Worm (Caenorhabditis elegans) whole organism, L3 larva: ENCODE results near the gene C54F6.5.

Source experiments
- R02D3.7 ChIP-seq: fragments of 150-350 bp; optimal IDR thresholded peaks from 2 replicates; lab custom pipeline; 2014; ENCODE audit warnings: missing biosample characterization, missing genetic modification characterization
- ZK546.5 ChIP-seq: sonication (generic microtip); optimal IDR thresholded peaks from 2 replicates; lab custom pipeline; 2017; ENCODE audit warnings: missing biosample characterization, missing genetic modification characterization
- aly-2 ChIP-seq: fragments of 150-350 bp; optimal IDR thresholded peaks from 2 replicates; lab custom pipeline; 2014; ENCODE audit warnings: missing biosample characterization, missing genetic modification characterization
- ama-1 ChIP-seq: fragments of 150-350 bp; optimal IDR thresholded peaks from 2 replicates; lab custom pipeline; 2018
- ceh-16 ChIP-seq: sonication (generic microtip); optimal IDR thresholded peaks from 2 replicates; lab custom pipeline; 2017; ENCODE audit warnings: missing biosample characterization, missing genetic modification characterization
- ceh-28 ChIP-seq: fragments of 150-350 bp; optimal IDR thresholded peaks from 2 replicates; lab custom pipeline; 2014; ENCODE audit warnings: missing biosample characterization, missing genetic modification reagents, missing genetic modification characterization
- ceh-82 ChIP-seq: fragments of 150-350 bp; optimal IDR thresholded peaks from 2 replicates; lab custom pipeline; 2014; ENCODE audit warnings: missing biosample characterization, missing genetic modification characterization
- ceh-9 ChIP-seq: sonication (generic microtip); optimal IDR thresholded peaks from 2 replicates; lab custom pipeline; 2018; ENCODE audit warnings: missing biosample characterization, missing genetic modification characterization
- daf-12 ChIP-seq: fragments of 150-350 bp; optimal IDR thresholded peaks from 2 replicates; lab custom pipeline; 2014; ENCODE audit warnings: missing biosample characterization, missing genetic modification reagents, missing genetic modification characterization
- egl-27 ChIP-seq: sonication (generic microtip); optimal IDR thresholded peaks from 4 replicates; lab custom pipeline; 2017; ENCODE audit warnings: missing biosample characterization, missing genetic modification reagents, missing genetic modification characterization
- egl-5 ChIP-seq: fragments of 150-350 bp; optimal IDR thresholded peaks from 2 replicates; lab custom pipeline; 2017; ENCODE audit warnings: missing biosample characterization, missing genetic modification reagents, missing genetic modification characterization, inconsistent platforms
- elt-1 ChIP-seq: fragments of 150-350 bp; optimal IDR thresholded peaks from 2 replicates; lab custom pipeline; 2014; ENCODE audit warnings: missing biosample characterization, missing genetic modification characterization
- elt-2 ChIP-seq: sonication (generic microtip); optimal IDR thresholded peaks from 2 replicates; lab custom pipeline; 2016; ENCODE audit warnings: missing genetic modification reagents, mild to moderate bottlenecking, missing genetic modification characterization, missing compliant biosample characterization
- eor-1 ChIP-seq, 2 experiments: fragments of 150-350 bp; optimal IDR thresholded peaks; 2 replicates each; lab custom pipeline; 2014 to 2018; ENCODE audit warnings: missing biosample characterization in 2 of 2, missing genetic modification characterization in 2 of 2
- fkh-10 ChIP-seq: sonication (generic microtip); optimal IDR thresholded peaks from 2 replicates; lab custom pipeline; 2017; ENCODE audit warnings: missing biosample characterization, missing genetic modification reagents, missing genetic modification characterization
- fkh-2 ChIP-seq: fragments of 150-350 bp; optimal IDR thresholded peaks from 2 replicates; lab custom pipeline; 2014; ENCODE audit warnings: missing biosample characterization, missing genetic modification reagents, missing genetic modification characterization
- fos-1 ChIP-seq: fragments of 150-350 bp; optimal IDR thresholded peaks from 2 replicates; lab custom pipeline; 2014; ENCODE audit warnings: missing biosample characterization, missing genetic modification characterization
- hmg-11 ChIP-seq: sonication (generic microtip); optimal IDR thresholded peaks from 2 replicates; lab custom pipeline; 2016; ENCODE audit warnings: missing genetic modification characterization, missing compliant biosample characterization
- jun-1 ChIP-seq: fragments of 150-350 bp; optimal IDR thresholded peaks from 2 replicates; lab custom pipeline; 2014; ENCODE audit warnings: missing biosample characterization, missing genetic modification reagents, missing genetic modification characterization
- lin-15B ChIP-seq: fragments of 150-350 bp; optimal IDR thresholded peaks from 2 replicates; lab custom pipeline; 2014; ENCODE audit warnings: missing biosample characterization, missing genetic modification characterization
- lsy-12 ChIP-seq: sonication (generic microtip); optimal IDR thresholded peaks from 2 replicates; lab custom pipeline; 2016; ENCODE audit warnings: mild to moderate bottlenecking, missing genetic modification characterization, missing compliant biosample characterization
- mdl-1 ChIP-seq: fragments of 150-350 bp; optimal IDR thresholded peaks from 2 replicates; lab custom pipeline; 2014; ENCODE audit warnings: missing biosample characterization, missing genetic modification characterization
- mml-1 ChIP-seq: fragments of 150-350 bp; sonication (generic microtip); optimal IDR thresholded peaks from 3 replicates; lab custom pipeline; 2014; ENCODE audit warnings: missing biosample characterization, missing genetic modification characterization
- nfya-1 ChIP-seq: sonication (generic microtip); optimal IDR thresholded peaks from 2 replicates; lab custom pipeline; 2017; ENCODE audit warnings: missing genetic modification characterization, mild to moderate bottlenecking, missing compliant biosample characterization, antibody characterized with exemption, moderate library complexity; ENCODE audit not compliant: insufficient read depth
- nhr-12 ChIP-seq: fragments of 150-350 bp; optimal IDR thresholded peaks from 2 replicates; lab custom pipeline; 2014; ENCODE audit warnings: missing biosample characterization, missing genetic modification characterization
- nhr-23 ChIP-seq: fragments of 150-350 bp; optimal IDR thresholded peaks from 2 replicates; lab custom pipeline; 2014; ENCODE audit warnings: missing biosample characterization, missing genetic modification reagents, missing genetic modification characterization
- nhr-237 ChIP-seq: fragments of 150-350 bp; optimal IDR thresholded peaks from 2 replicates; lab custom pipeline; 2014; ENCODE audit warnings: missing biosample characterization, missing genetic modification characterization
- nhr-28 ChIP-seq: fragments of 150-350 bp; optimal IDR thresholded peaks from 2 replicates; lab custom pipeline; 2014; ENCODE audit warnings: missing biosample characterization, missing genetic modification characterization
- nhr-43 ChIP-seq: sonication (generic microtip); optimal IDR thresholded peaks from 2 replicates; lab custom pipeline; 2016; ENCODE audit warnings: mild to moderate bottlenecking, missing genetic modification characterization, missing compliant biosample characterization; ENCODE audit not compliant: poor library complexity, severe bottlenecking
- nhr-67 ChIP-seq: fragments of 150-350 bp; optimal IDR thresholded peaks from 2 replicates; lab custom pipeline; 2014; ENCODE audit warnings: missing biosample characterization, missing genetic modification characterization
- nhr-76 ChIP-seq: fragments of 150-350 bp; sonication (generic microtip); optimal IDR thresholded peaks from 5 replicates; lab custom pipeline; 2014; ENCODE audit warnings: missing biosample characterization, missing genetic modification characterization
- pqm-1 ChIP-seq: fragments of 150-350 bp; optimal IDR thresholded peaks from 2 replicates; lab custom pipeline; 2017; ENCODE audit warnings: missing biosample characterization, missing genetic modification characterization, inconsistent platforms
- sea-2 ChIP-seq: fragments of 150-350 bp; sonication (generic microtip); optimal IDR thresholded peaks from 4 replicates; lab custom pipeline; 2014; ENCODE audit warnings: missing biosample characterization, missing genetic modification reagents, missing genetic modification characterization
- snpc-4 ChIP-seq: fragments of 150-350 bp; optimal IDR thresholded peaks from 2 replicates; lab custom pipeline; 2014; ENCODE audit warnings: missing biosample characterization, missing genetic modification characterization
- tbx-2 ChIP-seq: sonication (generic microtip); optimal IDR thresholded peaks from 2 replicates; lab custom pipeline; 2016; ENCODE audit warnings: mild to moderate bottlenecking, missing genetic modification characterization, missing compliant biosample characterization
- unc-39 ChIP-seq: sonication (generic microtip); optimal IDR thresholded peaks from 4 replicates; lab custom pipeline; 2017; ENCODE audit warnings: missing biosample characterization, missing genetic modification characterization
- unc-62 ChIP-seq: fragments of 150-350 bp; sonication (generic microtip); optimal IDR thresholded peaks from 4 replicates; lab custom pipeline; 2014; ENCODE audit warnings: missing biosample characterization, missing genetic modification reagents, missing genetic modification characterization
- zag-1 ChIP-seq: fragments of 150-350 bp; optimal IDR thresholded peaks from 2 replicates; lab custom pipeline; 2014; ENCODE audit warnings: missing biosample characterization, missing genetic modification characterization
- ztf-11 ChIP-seq: fragments of 150-350 bp; optimal IDR thresholded peaks from 2 replicates; lab custom pipeline; 2014; ENCODE audit warnings: missing biosample characterization, missing genetic modification characterization

C54F6.5 gene

ce11 chrV:7523392-7523791 lies 5.5 kb upstream of the C54F6.5 start, which contains the start of gene C54F6.6:
C54F6.6 (plus strand) TSS chrV:7523692.
- TF ChIP-seq daf-12 (tag; lab: Kevin White, UChicago) (no peak), nhr-28 (tag; lab: Kevin White, UChicago) (no peak), pqm-1 (tag; lab: Kevin White, UChicago) (no peak), mml-1 (tag; lab: Kevin White, UChicago) (no peak), lsy-12 (tag; lab: Kevin White, UChicago) (no peak), ceh-82 (tag; lab: Kevin White, UChicago) (no peak), mdl-1 (tag; lab: Kevin White, UChicago) (no peak), nhr-76 (tag; lab: Kevin White, UChicago) (no peak), fos-1 (no peak)

- no peak for TF ChIP-seq fkh-2 (tag; lab: Kevin White, UChicago)
- no peak for TF ChIP-seq fkh-10 (GFP tag; lab: Kevin White, UChicago)
- TF ChIP-seq zag-1 (tag; lab: Kevin White, UChicago), result no peak
- no peak for TF ChIP-seq fos-1
- no peak for TF ChIP-seq lin-15B
- no peak for TF ChIP-seq ceh-9
- TF ChIP-seq ztf-11 (tag; lab: Kevin White, UChicago), result no peak
- no peak for TF ChIP-seq daf-12 (tag; lab: Kevin White, UChicago)
- no peak for TF ChIP-seq jun-1
- TF ChIP-seq mml-1 (tag; lab: Kevin White, UChicago), result no peak
- TF ChIP-seq egl-5 (tag; lab: Kevin White, UChicago), result no peak
- no peak for TF ChIP-seq nhr-23 (tag; lab: Kevin White, UChicago)
- TF ChIP-seq elt-2 (tag; lab: Kevin White, UChicago), result no peak
- TF ChIP-seq lsy-12 (tag; lab: Kevin White, UChicago), result no peak
- no peak for TF ChIP-seq ceh-82 (tag; lab: Kevin White, UChicago)
- no peak for TF ChIP-seq ceh-28 (tag; lab: Kevin White, UChicago)
- TF ChIP-seq nhr-28 (tag; lab: Kevin White, UChicago), result no peak
- TF ChIP-seq mdl-1 (tag; lab: Kevin White, UChicago), result no peak
- TF ChIP-seq eor-1 (tag; optimal IDR thresholded peaks at IDR 0.05; lab: Kevin White, UChicago), result no peak
- TF ChIP-seq nhr-237, result no peak
Measured at ce11 chrV:7524447-7524846, 4.5 kb upstream of the C54F6.5 start, which contains the start of gene C54F6.20. C54F6.20 (plus strand) TSS chrV:7524747.

- no peak for TF ChIP-seq fkh-2 (tag; lab: Kevin White, UChicago)
- no peak for TF ChIP-seq tbx-2 (tag; lab: Kevin White, UChicago)
- no peak for TF ChIP-seq nhr-28 (tag; lab: Kevin White, UChicago)
- no peak for TF ChIP-seq jun-1
- TF ChIP-seq elt-1, result no peak
- no peak for TF ChIP-seq sea-2 (GFP tag; lab: Kevin White, UChicago)
- TF ChIP-seq ceh-16 (tag; lab: Kevin White, UChicago), result no peak
- no peak for TF ChIP-seq nhr-23 (tag; lab: Kevin White, UChicago)
Measured at ce11 chrV:7525695-7526094, 3.2 kb upstream of the C54F6.5 start, which contains the start of gene C54F6.18. C54F6.18 (plus strand) TSS chrV:7525995.

- no peak for TF ChIP-seq egl-27 (tag; lab: Kevin White, UChicago)
- TF ChIP-seq nhr-23 (tag; lab: Kevin White, UChicago), result no peak
- no peak for TF ChIP-seq ztf-11 (tag; lab: Kevin White, UChicago)
- TF ChIP-seq R02D3.7, result no peak
- TF ChIP-seq nhr-67, result no peak
- no peak for TF ChIP-seq mml-1 (tag; lab: Kevin White, UChicago)
- TF ChIP-seq nhr-237, result no peak
- no peak for TF ChIP-seq eor-1 (tag; optimal IDR thresholded peaks at IDR 0.05; lab: Kevin White, UChicago)
- TF ChIP-seq jun-1, result no peak
- no peak for TF ChIP-seq fos-1
- no peak for TF ChIP-seq unc-62 (GFP tag; lab: Kevin White, UChicago)
- no peak for TF ChIP-seq daf-12 (tag; lab: Kevin White, UChicago)
- no peak for TF ChIP-seq ZK546.5 (tag; lab: Kevin White, UChicago)
Measured at ce11 chrV:7527153-7527552, 1.8 kb upstream of the C54F6.5 start, which contains the start of gene C54F6.17. C54F6.17 (plus strand) TSS chrV:7527453.

- TF ChIP-seq lsy-12 (tag; lab: Kevin White, UChicago) (no peak), egl-27 (tag; lab: Kevin White, UChicago) (no peak), nhr-12 (tag; lab: Kevin White, UChicago) (no peak), elt-1 (no peak), nhr-76 (tag; lab: Kevin White, UChicago) (no peak), fos-1 (no peak), nhr-28 (tag; lab: Kevin White, UChicago) (no peak), ceh-28 (tag; lab: Kevin White, UChicago) (no peak), nhr-43 (tag; lab: Kevin White, UChicago) (no peak), ZK546.5 (tag; lab: Kevin White, UChicago) (no peak), aly-2 (tag; lab: Kevin White, UChicago) (no peak), ceh-82 (tag; lab: Kevin White, UChicago) (no peak), nfya-1 (no peak), ama-1 (lab: Kevin White, UChicago) (no peak), snpc-4 (tag; lab: Kevin White, UChicago) (no peak), unc-39 (no peak), hmg-11 (tag; lab: Kevin White, UChicago) (no peak)
Measured at ce11 chrV:7529840-7530239, 924 bp downstream of the C54F6.5 start, which contains the start of gene swt-2. swt-2 (plus strand) TSS chrV:7530140.
